Fruit fly (Drosophila melanogaster): ENCODE measurements around the gene CG4270.

The CG4270 gene

DNA sequence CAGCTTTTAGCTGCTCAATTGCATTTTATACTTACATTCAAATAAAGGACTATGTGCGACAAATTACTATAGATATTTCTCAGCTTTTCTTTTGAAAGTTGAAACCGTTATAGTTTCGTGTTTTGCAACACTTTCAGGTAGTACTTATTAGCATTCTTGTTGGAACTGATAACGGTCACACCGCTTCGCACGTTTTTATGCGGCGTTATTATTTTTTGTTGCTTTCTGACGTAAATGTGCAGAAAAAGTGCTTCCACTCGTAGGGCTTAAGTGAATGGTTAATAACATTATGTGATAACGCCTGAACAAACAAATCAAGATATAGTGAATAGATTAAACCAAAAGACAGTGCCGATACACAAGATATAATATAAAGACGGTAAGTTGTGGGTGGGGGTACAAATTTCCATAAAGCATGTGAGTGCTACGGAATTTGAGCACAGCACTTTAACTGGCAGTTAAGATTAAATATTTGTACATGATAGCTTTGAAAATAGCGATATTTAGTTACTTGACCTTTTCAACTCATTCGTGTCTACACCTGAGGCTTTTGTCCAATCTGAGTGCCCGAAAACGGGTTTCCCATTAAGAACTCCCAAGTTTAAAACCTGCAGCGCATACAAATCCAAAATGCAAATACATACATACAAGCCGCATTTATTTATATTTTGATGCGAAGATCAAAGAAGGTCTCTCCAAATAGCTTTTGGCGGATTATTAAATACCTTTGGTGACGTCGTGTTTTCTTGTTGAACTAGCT is 42.5 kb upstream of the CG4270 start, which contains the start of gene papi:
papi (plus strand) TSS at position 176 of the 760 bp plus-strand sequence.
- TF ChIP-seq Eip78C (GFP tag): peak; percentile 62
- no peak for TF ChIP-seq dac (GFP tag; optimal IDR thresholded peaks at IDR 0.05)
- no peak for TF ChIP-seq Hr39 (GFP tag; optimal IDR thresholded peaks at IDR 0.05)
- no peak for TF ChIP-seq Ets96B (tag; optimal IDR thresholded peaks at IDR 0.05)
- TF ChIP-seq CG7368 (GFP tag; optimal IDR thresholded peaks at IDR 0.05): no peak
- TF ChIP-seq fkh (GFP tag; optimal IDR thresholded peaks at IDR 0.05): peak; percentile 31
- peak; percentile 4 for TF ChIP-seq CG1621 (tag; optimal IDR thresholded peaks at IDR 0.05)
- TF ChIP-seq esn (GFP tag; optimal IDR thresholded peaks at IDR 0.05): peak; percentile 16
- TF ChIP-seq topi (GFP tag; optimal IDR thresholded peaks at IDR 0.05): no peak
- TF ChIP-seq CG10669 (GFP tag; optimal IDR thresholded peaks at IDR 0.05): no peak
- no peak for TF ChIP-seq Eip93F (GFP tag; optimal IDR thresholded peaks at IDR 0.05)
- TF ChIP-seq vri (GFP tag; optimal IDR thresholded peaks at IDR 0.05): peak; percentile 26
- TF ChIP-seq CG8632 (GFP tag; optimal IDR thresholded peaks at IDR 0.05): no peak
- peak; percentile 53 for TF ChIP-seq svp (GFP tag)
- TF ChIP-seq Smox (GFP tag; optimal IDR thresholded peaks at IDR 0.05): no peak
- no peak for TF ChIP-seq CG8319 (GFP tag; optimal IDR thresholded peaks at IDR 0.05)
- no peak for TF ChIP-seq Hr4 (GFP tag; optimal IDR thresholded peaks at IDR 0.05)

DNA sequence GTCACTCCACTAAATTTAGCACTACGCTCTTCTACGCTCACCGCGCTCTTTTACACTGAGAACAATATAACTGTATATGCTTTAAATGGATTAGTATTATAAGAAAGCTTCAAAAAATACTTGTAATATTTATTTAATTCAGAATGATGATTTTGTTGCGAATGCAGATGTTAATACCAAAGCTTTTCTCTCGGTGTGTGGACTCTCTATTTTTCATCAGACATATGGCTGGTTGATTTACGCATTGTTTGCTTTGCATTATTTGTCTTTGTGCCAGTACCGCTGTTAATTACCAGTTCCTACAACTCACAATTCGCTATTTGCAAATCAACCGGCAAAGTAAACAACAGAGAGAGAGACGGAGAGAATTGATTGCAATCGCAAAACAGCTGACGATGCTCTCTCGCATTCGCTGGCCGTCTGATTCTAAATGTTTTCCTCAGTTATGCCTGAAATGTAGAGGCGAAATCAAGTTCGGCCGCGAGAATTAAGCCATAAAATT is 41.5 kb upstream of the CG4270 start:
- TF ChIP-seq CG4318 (GFP tag; optimal IDR thresholded peaks at IDR 0.05): peak; percentile 96
- peak; percentile 100 for TF ChIP-seq CG6163 (GFP tag; IDR thresholded peaks at IDR 0.05)
- TF ChIP-seq pdm3 (GFP tag; optimal IDR thresholded peaks at IDR 0.05): peak; percentile 99
- TF ChIP-seq CG7368 (GFP tag; optimal IDR thresholded peaks at IDR 0.05): peak; percentile 98
- peak; percentile 97 for TF ChIP-seq CG11762 (GFP tag; optimal IDR thresholded peaks at IDR 0.05; ENCODE audit: insufficient read depth)
- TF ChIP-seq Sox14 (GFP tag; optimal IDR thresholded peaks at IDR 0.05): peak; percentile 99
- peak; percentile 95 for TF ChIP-seq CG11902 (GFP tag; optimal IDR thresholded peaks at IDR 0.05)
- TF ChIP-seq CG31627 (GFP tag; optimal IDR thresholded peaks at IDR 0.05): peak; percentile 97
- peak; percentile 99 for TF ChIP-seq CG10669 (GFP tag; optimal IDR thresholded peaks at IDR 0.05)
- TF ChIP-seq svp (GFP tag): peak; percentile 98
- TF ChIP-seq spab (GFP tag; optimal IDR thresholded peaks at IDR 0.05): peak; percentile 99
- peak; percentile 98 for TF ChIP-seq lz (GFP tag; optimal IDR thresholded peaks at IDR 0.05)
- TF ChIP-seq CG8119 (GFP tag; IDR thresholded peaks at IDR 0.05): peak; percentile 100
- TF ChIP-seq dsx (GFP tag; optimal IDR thresholded peaks at IDR 0.05; ENCODE audit: poor library complexity, severe bottlenecking): peak; percentile 98
- peak; percentile 98 for TF ChIP-seq Lpt (GFP tag; optimal IDR thresholded peaks at IDR 0.05)
- peak; percentile 99 for TF ChIP-seq CG11294 (GFP tag; IDR thresholded peaks at IDR 0.05)
- TF ChIP-seq OdsH (GFP tag; optimal IDR thresholded peaks at IDR 0.05): peak; percentile 99
- TF ChIP-seq fkh (GFP tag; optimal IDR thresholded peaks at IDR 0.05): peak; percentile 94
- TF ChIP-seq achi (GFP tag; optimal IDR thresholded peaks at IDR 0.05): peak; percentile 98
- peak; percentile 99 for TF ChIP-seq Sox102F (GFP tag; optimal IDR thresholded peaks at IDR 0.05)
- TF ChIP-seq eg (GFP tag; IDR thresholded peaks at IDR 0.05): peak; percentile 100
- peak; percentile 98 for TF ChIP-seq CG16779 (tag; optimal IDR thresholded peaks at IDR 0.05)
- peak; percentile 98 for TF ChIP-seq CG8319 (GFP tag; optimal IDR thresholded peaks at IDR 0.05)
- peak; percentile 100 for TF ChIP-seq CG15336 (GFP tag; IDR thresholded peaks at IDR 0.05)
- peak; percentile 96 for TF ChIP-seq dac (GFP tag; optimal IDR thresholded peaks at IDR 0.05)
- TF ChIP-seq Eip78C (GFP tag): peak; percentile 100
- TF ChIP-seq CG9139 (GFP tag; optimal IDR thresholded peaks at IDR 0.05): peak; percentile 97
- TF ChIP-seq fd59A (GFP tag; optimal IDR thresholded peaks at IDR 0.05): peak; percentile 99
- TF ChIP-seq CG8632 (GFP tag; optimal IDR thresholded peaks at IDR 0.05): peak; percentile 99
- TF ChIP-seq CG6792 (GFP tag; optimal IDR thresholded peaks at IDR 0.05): peak; percentile 99
- TF ChIP-seq Hr4 (GFP tag; optimal IDR thresholded peaks at IDR 0.05): peak; percentile 100
- peak; percentile 95 for TF ChIP-seq Eip93F (GFP tag; optimal IDR thresholded peaks at IDR 0.05)
- TF ChIP-seq Hr38 (GFP tag; optimal IDR thresholded peaks at IDR 0.05): peak; percentile 85
- peak; percentile 87 for TF ChIP-seq Blimp-1 (GFP tag; optimal IDR thresholded peaks at IDR 0.05)
- peak; percentile 99 for TF ChIP-seq CG34406 (GFP tag; optimal IDR thresholded peaks at IDR 0.05)
- peak; percentile 97 for TF ChIP-seq CG6276 (GFP tag; optimal IDR thresholded peaks at IDR 0.05)
- TF ChIP-seq cyc (GFP tag; optimal IDR thresholded peaks at IDR 0.05): peak; percentile 97
- TF ChIP-seq Ets96B (tag; optimal IDR thresholded peaks at IDR 0.05): peak; percentile 98
- TF ChIP-seq CG1621 (tag; optimal IDR thresholded peaks at IDR 0.05): peak; percentile 98
- TF ChIP-seq Met (GFP tag; optimal IDR thresholded peaks at IDR 0.05): peak; percentile 99
- peak; percentile 85 for TF ChIP-seq CG6854 (GFP tag; optimal IDR thresholded peaks at IDR 0.05)
- peak; percentile 97 for TF ChIP-seq Hr39 (GFP tag; optimal IDR thresholded peaks at IDR 0.05)

All from whole organism, prepupa.